Worm (Caenorhabditis elegans): ENCODE results near the gene ZK930.2.

The ZK930.2 gene

ce11 chrII:11854749-11855148 lies 38.5 kb downstream of the ZK930.2 start:
- no peak for TF ChIP-seq hif-1 (tag; optimal IDR thresholded peaks at IDR 0.05)
- peak; percentile 29 for TF ChIP-seq hlh-30 (tag; optimal IDR thresholded peaks at IDR 0.05; ENCODE audit: insufficient read depth)
- peak; percentile 33 for TF ChIP-seq nhr-28 (tag; optimal IDR thresholded peaks at IDR 0.05)

- TF ChIP-seq unc-62 (GFP tag; optimal IDR thresholded peaks at IDR 0.05 in 1 of 2) (peak in 1 of 2 experiments; percentile 52), unc-62 (tag; optimal IDR thresholded peaks at IDR 0.05) (no peak), nhr-6 (tag; optimal IDR thresholded peaks at IDR 0.05) (no peak)
Measured at ce11 chrII:11853108-11853507, 40.1 kb downstream of the ZK930.2 start.

ce11 chrII:11852191-11852901 lies 40.9 kb downstream of the ZK930.2 start:
- peak; percentile 6 for TF ChIP-seq nhr-28 (tag; optimal IDR thresholded peaks at IDR 0.05)
- TF ChIP-seq unc-62 (GFP tag; optimal IDR thresholded peaks at IDR 0.05 in 1 of 2) = peak in 1 of 2 experiments; percentile 92
- TF ChIP-seq unc-62 (tag; optimal IDR thresholded peaks at IDR 0.05) = no peak
- no peak for TF ChIP-seq Y75B8A.6 (GFP tag; IDR thresholded peaks at IDR 0.05)
- TF ChIP-seq lir-3 (tag; optimal IDR thresholded peaks at IDR 0.05) = no peak
- peak; percentile 28; the same call in 1 of the 2 replicates for TF ChIP-seq dmd-6 (GFP tag; IDR thresholded peaks at IDR 0.05)
- TF ChIP-seq hlh-11 (tag; optimal IDR thresholded peaks at IDR 0.05) = peak; percentile 31
- peak; percentile 12 for TF ChIP-seq nhr-48 (tag; optimal IDR thresholded peaks at IDR 0.05)
- peak in 1 of 2 experiments; percentile 22 for TF ChIP-seq mdl-1 (tag; optimal IDR thresholded peaks at IDR 0.05)

- TF ChIP-seq aha-1 (tag) = peak; percentile 79
- TF ChIP-seq nhr-42 (GFP tag; IDR thresholded peaks at IDR 0.05) = no peak
- TF ChIP-seq nhr-28 (tag; optimal IDR thresholded peaks at IDR 0.05) = peak; percentile 31
- no peak for TF ChIP-seq nhr-6 (tag; optimal IDR thresholded peaks at IDR 0.05)
- no peak for TF ChIP-seq lin-39 (tag; optimal IDR thresholded peaks at IDR 0.05)
- TF ChIP-seq T20F7.1 (GFP tag; optimal IDR thresholded peaks at IDR 0.05) = no peak
- no peak for TF ChIP-seq aly-2 (tag; optimal IDR thresholded peaks at IDR 0.05)
- no peak for TF ChIP-seq hif-1 (tag; optimal IDR thresholded peaks at IDR 0.05)
- TF ChIP-seq T26A8.4 (GFP tag; IDR thresholded peaks at IDR 0.05) = no peak
Measured at ce11 chrII:11849572-11849971, 43.7 kb downstream of the ZK930.2 start.

- TF ChIP-seq ceh-28 (tag; optimal IDR thresholded peaks at IDR 0.05) = no peak
- no peak for TF ChIP-seq ztf-7 (tag; optimal IDR thresholded peaks at IDR 0.05)
- TF ChIP-seq hlh-30 (tag; optimal IDR thresholded peaks at IDR 0.05; ENCODE audit: insufficient read depth) = no peak
- no peak for TF ChIP-seq hif-1 (tag; optimal IDR thresholded peaks at IDR 0.05)
- no peak for TF ChIP-seq unc-39 (tag; optimal IDR thresholded peaks at IDR 0.05)
- no peak for TF ChIP-seq D1046.2 (GFP tag; IDR thresholded peaks at IDR 0.05)
- TF ChIP-seq nhr-77 (tag; optimal IDR thresholded peaks at IDR 0.05) = no peak
- TF ChIP-seq F49E8.2 (tag; optimal IDR thresholded peaks at IDR 0.05; ENCODE audit: borderline replicate concordance) = no peak
- TF ChIP-seq zfp-2 (tag; optimal IDR thresholded peaks at IDR 0.05) = no peak
- no peak for TF ChIP-seq saeg-2 (GFP tag; IDR thresholded peaks at IDR 0.05)
- no peak for TF ChIP-seq rbr-2 (tag; optimal IDR thresholded peaks at IDR 0.05)
- no peak for TF ChIP-seq F37D6.2 (tag; optimal IDR thresholded peaks at IDR 0.05)
- TF ChIP-seq dve-1 (tag; optimal IDR thresholded peaks at IDR 0.05; ENCODE audit: insufficient read depth) = peak; percentile 0
- TF ChIP-seq nhr-11 (tag; optimal IDR thresholded peaks at IDR 0.05) = no peak
- TF ChIP-seq Y105C5A.15 (GFP tag; IDR thresholded peaks at IDR 0.05) = no peak
- no peak for TF ChIP-seq mxl-3 (GFP tag; optimal IDR thresholded peaks at IDR 0.05)
- TF ChIP-seq lin-39 (tag; optimal IDR thresholded peaks at IDR 0.05) = no peak
- TF ChIP-seq hlh-11 (tag; optimal IDR thresholded peaks at IDR 0.05) = no peak
- TF ChIP-seq lin-29 (GFP tag; IDR thresholded peaks at IDR 0.05) = no peak
- TF ChIP-seq R02D3.7 (tag; optimal IDR thresholded peaks at IDR 0.05) = no peak
- no peak for TF ChIP-seq ceh-44 (GFP tag; IDR thresholded peaks at IDR 0.05)
- TF ChIP-seq daf-16 (GFP tag; optimal IDR thresholded peaks at IDR 0.05) = no peak
- TF ChIP-seq daf-16 (tag; optimal IDR thresholded peaks at IDR 0.05) = no peak
- TF ChIP-seq arid-1 (GFP tag; conservative IDR thresholded peaks at IDR 0.05) = no peak
- no peak for TF ChIP-seq Y75B8A.6 (GFP tag; IDR thresholded peaks at IDR 0.05)
- TF ChIP-seq nhr-42 (GFP tag; IDR thresholded peaks at IDR 0.05) = no peak
- peak; percentile 57 for TF ChIP-seq ama-1 (optimal IDR thresholded peaks at IDR 0.05)
- no peak for TF ChIP-seq vab-7 (GFP tag; IDR thresholded peaks at IDR 0.05)
- no peak for TF ChIP-seq mxl-2 (GFP tag; conservative IDR thresholded peaks at IDR 0.05)
- peak; percentile 66 for TF ChIP-seq nhr-25 (tag; optimal IDR thresholded peaks at IDR 0.05; ENCODE audit: borderline replicate concordance, insufficient read depth)
Measured at ce11 chrII:11845954-11846353, 47.3 kb downstream of the ZK930.2 start.

Data from whole organism, L4 larva.